Worm (Caenorhabditis elegans) whole organism, L3 larva: ENCODE data around the gene F49E10.2.

Source experiments
- elt-3 ChIP-seq, 3 experiments: fragments of 150-350 bp in 1 of 3; sonication (generic microtip) in 2 of 3; optimal IDR thresholded peaks; 2 replicates in 2 of 3; 4 replicates in 1 of 3; lab custom pipeline; 2014 to 2017; ENCODE audit warnings: missing biosample characterization in 3 of 3, missing genetic modification characterization in 3 of 3
- fos-1 ChIP-seq: fragments of 150-350 bp; optimal IDR thresholded peaks from 2 replicates; lab custom pipeline; 2014; ENCODE audit warnings: missing biosample characterization, missing genetic modification characterization
- nfya-1 ChIP-seq: sonication (generic microtip); optimal IDR thresholded peaks from 2 replicates; lab custom pipeline; 2017; ENCODE audit warnings: missing genetic modification characterization, mild to moderate bottlenecking, missing compliant biosample characterization, antibody characterized with exemption, moderate library complexity; ENCODE audit not compliant: insufficient read depth
- nhr-11 ChIP-seq: fragments of 150-350 bp; optimal IDR thresholded peaks from 2 replicates; lab custom pipeline; 2014; ENCODE audit warnings: missing biosample characterization, missing genetic modification characterization
- nhr-25 ChIP-seq: sonication (generic microtip); optimal IDR thresholded peaks from 2 replicates; lab custom pipeline; 2017; ENCODE audit warnings: missing biosample characterization, missing genetic modification characterization
- nhr-28 ChIP-seq: fragments of 150-350 bp; optimal IDR thresholded peaks from 2 replicates; lab custom pipeline; 2014; ENCODE audit warnings: missing biosample characterization, missing genetic modification characterization
- nhr-77 ChIP-seq: fragments of 150-350 bp; optimal IDR thresholded peaks from 2 replicates; lab custom pipeline; 2014; ENCODE audit warnings: missing biosample characterization, missing genetic modification characterization
- unc-62 ChIP-seq: fragments of 150-350 bp; sonication (generic microtip); optimal IDR thresholded peaks from 4 replicates; lab custom pipeline; 2014; ENCODE audit warnings: missing biosample characterization, missing genetic modification reagents, missing genetic modification characterization

ce11 chrX:5923672-5924071, 33.5 kb downstream of the F49E10.2 start:
- TF ChIP-seq nhr-28 (tag; lab: Kevin White, UChicago) (no peak), nfya-1 (no peak), nhr-11 (no peak), fos-1 (tag; lab: Kevin White, UChicago) (no peak), unc-62 (GFP tag; lab: Kevin White, UChicago) (no peak), nhr-77 (tag; lab: Kevin White, UChicago) (no peak), nhr-25 (tag; lab: Kevin White, UChicago) (no peak), elt-3 (tag; optimal IDR thresholded peaks at IDR 0.05; lab: Kevin White, UChicago) (no peak)
